Fruit fly (Drosophila melanogaster): ENCODE results near the gene sstn.

DNA sequence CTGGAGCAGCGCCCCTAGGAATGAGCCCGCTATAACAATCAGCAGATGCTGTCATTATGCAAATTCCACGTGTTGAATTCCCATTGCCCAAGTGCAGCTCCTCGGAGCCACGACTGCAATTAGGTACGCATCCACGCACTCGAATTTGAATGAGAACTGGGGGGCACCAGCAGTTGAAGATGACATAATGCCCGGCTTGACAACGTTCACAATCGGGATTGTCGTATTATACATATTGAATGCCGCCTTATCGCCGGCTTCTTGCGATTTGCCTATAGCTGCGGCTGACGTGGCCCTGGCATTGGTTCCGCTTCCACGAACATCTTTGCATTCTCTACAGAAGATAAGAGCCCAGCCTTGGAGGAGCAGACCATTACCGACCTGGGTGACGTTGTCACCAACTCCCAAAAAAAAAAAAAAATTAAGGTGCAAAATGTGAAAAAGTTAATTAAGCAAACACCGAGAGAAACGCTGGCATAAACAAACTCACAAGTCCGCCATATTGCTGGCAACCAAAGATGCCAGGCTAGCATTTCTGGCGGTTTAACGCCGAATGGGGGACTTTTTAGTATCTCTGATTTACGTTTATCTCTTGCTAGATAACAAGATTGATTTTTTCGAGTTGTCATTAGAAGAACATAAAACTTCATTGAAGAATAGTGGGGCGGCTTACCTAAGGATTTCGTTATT, 45.9 kb upstream of the sstn start:
- TF ChIP-seq CG8478 (optimal IDR thresholded peaks at IDR 0.05) (no peak), CTCF (optimal IDR thresholded peaks at IDR 0.05) (no peak)

Measured in S2 (cell line).